Worm (Caenorhabditis elegans) whole organism, L4 larva: ENCODE data around the gene F59B2.3.

Source experiments
- ceh-28 ChIP-seq: fragments of 150-350 bp; optimal IDR thresholded peaks from 2 replicates; lab custom pipeline; 2014; ENCODE audit warnings: missing biosample characterization, missing genetic modification reagents, missing genetic modification characterization
- cey-2 ChIP-seq: sonication (generic microtip); optimal IDR thresholded peaks from 3 replicates; lab custom pipeline; 2017; ENCODE audit warnings: missing genetic modification characterization, mild to moderate bottlenecking, missing compliant biosample characterization, antibody characterized with exemption, borderline replicate concordance; ENCODE audit not compliant: insufficient read depth
- egl-27 ChIP-seq: sonication (generic microtip); optimal IDR thresholded peaks from 3 replicates; lab custom pipeline; 2017; ENCODE audit warnings: missing biosample characterization, missing genetic modification reagents, missing genetic modification characterization
- lsy-2 ChIP-seq, 2 experiments: fragments of 150-350 bp in 1 of 2; sonication (generic microtip) in 1 of 2; optimal IDR thresholded peaks; 2 replicates each; lab custom pipeline; 2014 to 2017; ENCODE audit warnings: missing biosample characterization in 2 of 2, missing genetic modification characterization in 2 of 2
- nhr-11 ChIP-seq: fragments of 150-350 bp; optimal IDR thresholded peaks from 2 replicates; lab custom pipeline; 2014; ENCODE audit warnings: missing biosample characterization, missing genetic modification characterization
- pqm-1 ChIP-seq: sonication (generic microtip); optimal IDR thresholded peaks from 2 replicates; lab custom pipeline; 2017; ENCODE audit warnings: missing biosample characterization, missing genetic modification characterization
- snpc-1.2 ChIP-seq: fragments of 200-800 bp; sonication (Bioruptor generic); IDR thresholded peaks from 2 replicates; pipeline ENCODE4 v1.3.6; 2022; ENCODE audit warnings: missing genetic modification reagents, missing genetic modification characterization, missing compliant biosample characterization
- unc-39 ChIP-seq: sonication (generic microtip); optimal IDR thresholded peaks from 2 replicates; lab custom pipeline; 2017; ENCODE audit warnings: missing biosample characterization, missing genetic modification characterization
- unc-62 ChIP-seq, 3 experiments: fragments of 150-350 bp in 1 of 3; sonication (generic microtip); optimal IDR thresholded peaks in 2 of 3; peaks in 1 of 3; 1 replicate in 1 of 3; 2 replicates in 2 of 3; lab custom pipeline; 2014 to 2017; ENCODE audit warnings: missing biosample characterization in 3 of 3, missing genetic modification characterization in 3 of 3, missing genetic modification reagents in 3 of 3, missing genotype in 1 of 3

DNA sequence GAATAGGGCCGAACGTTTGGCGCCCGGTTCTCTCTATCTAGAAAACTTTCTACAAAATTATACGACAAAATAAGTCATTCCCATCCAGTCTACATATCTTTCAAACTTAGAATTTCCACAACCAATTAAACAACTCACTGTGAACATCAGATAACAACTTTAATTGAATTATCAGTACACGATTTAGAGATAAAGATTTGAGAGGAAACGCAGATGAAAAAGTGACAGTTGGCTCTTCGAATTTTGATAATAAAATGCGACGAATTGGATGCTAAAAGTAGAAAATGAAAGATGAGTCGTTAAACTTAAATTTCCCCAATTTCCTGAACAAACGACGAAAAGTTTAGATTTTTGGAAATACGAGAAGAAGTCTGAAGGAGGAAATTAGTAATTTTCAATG is 35.5 kb upstream of the F59B2.3 start:
- TF ChIP-seq snpc-1.2 (GFP tag; lab: Robert Waterston, UW) = no peak
- no peak for TF ChIP-seq unc-62 (GFP tag; optimal IDR thresholded peaks at IDR 0.05 in 1 of 2; lab: Kevin White, UChicago)
- no peak for TF ChIP-seq unc-62 (tag; optimal IDR thresholded peaks at IDR 0.05; lab: Kevin White, UChicago)
- TF ChIP-seq nhr-11 (tag; lab: Kevin White, UChicago) = no peak
- no peak for TF ChIP-seq ceh-28
- no peak for TF ChIP-seq lsy-2 (tag; optimal IDR thresholded peaks at IDR 0.05; lab: Kevin White, UChicago)
- TF ChIP-seq pqm-1 (tag; lab: Kevin White, UChicago) = peak; percentile 88
- no peak for TF ChIP-seq egl-27 (tag; lab: Kevin White, UChicago)
- no peak for TF ChIP-seq unc-39 (tag; lab: Kevin White, UChicago)
- TF ChIP-seq cey-2 (tag; lab: Kevin White, UChicago) = no peak
